Worm (Caenorhabditis elegans): ENCODE data around the gene npr-38.

The npr-38 gene

ce11 chrX:6271718-6272117, 39.8 kb upstream of the npr-38 start, which contains the start of gene lro-1 (continued):
- TF ChIP-seq tbp1 (GFP tag; optimal IDR thresholded peaks at IDR 0.05) = no peak
- no peak for TF ChIP-seq him-1 (tag; optimal IDR thresholded peaks at IDR 0.05)
- no peak for TF ChIP-seq F10E7.11 (tag; optimal IDR thresholded peaks at IDR 0.05)
- TF ChIP-seq F57A8.1 (GFP tag; optimal IDR thresholded peaks at IDR 0.05) = no peak
- TF ChIP-seq let-526 (GFP tag; IDR thresholded peaks at IDR 0.05) = peak; percentile 37; the same call in 1 of the 2 replicates
- TF ChIP-seq C06A6.2 (GFP tag; conservative IDR thresholded peaks at IDR 0.05) = no peak
- TF ChIP-seq cebp-1 (GFP tag; IDR thresholded peaks at IDR 0.05) = no peak
- TF ChIP-seq cebp-1 (tag; optimal IDR thresholded peaks at IDR 0.05) = peak; percentile 75
- no peak for TF ChIP-seq bed-2 (GFP tag; IDR thresholded peaks at IDR 0.05)
- no peak for TF ChIP-seq F33H1.4 (GFP tag; IDR thresholded peaks at IDR 0.05)
- TF ChIP-seq atf-7 (tag; optimal IDR thresholded peaks at IDR 0.05) = peak; percentile 68
- TF ChIP-seq snpc-1.1 (tag; optimal IDR thresholded peaks at IDR 0.05; ENCODE audit: insufficient read depth) = no peak
- no peak for TF ChIP-seq madf-8 (GFP tag; conservative IDR thresholded peaks at IDR 0.05)
- no peak for TF ChIP-seq lsy-27 (tag; optimal IDR thresholded peaks at IDR 0.05; ENCODE audit: borderline replicate concordance, insufficient read depth)
- no peak for TF ChIP-seq nhr-120 (GFP tag; IDR thresholded peaks at IDR 0.05)
- no peak for TF ChIP-seq Y79H2A.3 (GFP tag; conservative IDR thresholded peaks at IDR 0.05)
- TF ChIP-seq unc-62 (GFP tag; optimal IDR thresholded peaks at IDR 0.05) = peak; percentile 57
- TF ChIP-seq tlf-1 (GFP tag; optimal IDR thresholded peaks at IDR 0.05) = peak; percentile 33
- TF ChIP-seq snpc-1.3 (tag; optimal IDR thresholded peaks at IDR 0.05; ENCODE audit: insufficient read depth) = no peak
- no peak for TF ChIP-seq snpc-4 (GFP tag; optimal IDR thresholded peaks at IDR 0.05)
- TF ChIP-seq snpc-4 (tag; optimal IDR thresholded peaks at IDR 0.05) = peak in 1 of 4 experiments; percentile 8
- no peak for TF ChIP-seq ztf-28 (GFP tag; IDR thresholded peaks at IDR 0.05)
- TF ChIP-seq F49E8.2 (tag; optimal IDR thresholded peaks at IDR 0.05; ENCODE audit: insufficient read depth) = no peak
- TF ChIP-seq gei-17 (GFP tag; optimal IDR thresholded peaks at IDR 0.05) = peak; percentile 2
- no peak for TF ChIP-seq sdz-38 (tag; optimal IDR thresholded peaks at IDR 0.05)
- TF ChIP-seq aptf-2 (GFP tag; conservative IDR thresholded peaks at IDR 0.05) = no peak
- peak; percentile 70 for TF ChIP-seq ets-4 (GFP tag; optimal IDR thresholded peaks at IDR 0.05)

DNA sequence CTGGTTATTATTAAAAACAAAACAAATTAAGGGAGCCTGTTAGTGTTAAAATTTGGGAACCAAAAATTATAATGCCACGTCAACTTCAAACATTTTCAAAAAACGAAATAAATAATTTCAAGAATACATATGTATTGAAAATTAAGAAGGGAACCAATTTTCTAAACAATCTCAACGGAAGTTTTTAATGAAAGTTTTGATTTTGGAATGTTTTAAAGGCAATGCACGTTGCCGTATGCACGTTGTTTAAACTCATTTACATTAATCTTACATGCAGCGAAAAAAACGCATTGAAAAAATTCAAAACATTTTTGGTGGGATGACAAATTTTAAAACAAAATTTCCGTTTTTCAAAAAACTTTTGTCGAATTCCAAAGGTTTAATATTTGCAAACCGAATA, 37.7 kb upstream of the npr-38 start:
- TF ChIP-seq repo-1 (tag; optimal IDR thresholded peaks at IDR 0.05) = peak; percentile 21
- TF ChIP-seq Y53G8AR.9 (GFP tag; conservative IDR thresholded peaks at IDR 0.05) = no peak
- no peak for TF ChIP-seq T07F8.4 (tag; optimal IDR thresholded peaks at IDR 0.05)
- 0 out of 2 replicates have a peak, but pooled peaks have one; percentile 12 for TF ChIP-seq nfyb-1 (GFP tag; IDR thresholded peaks at IDR 0.05)
- TF ChIP-seq gei-17 (GFP tag; optimal IDR thresholded peaks at IDR 0.05) = no peak
- no peak for TF ChIP-seq lag-1 (GFP tag; IDR thresholded peaks at IDR 0.05)
- no peak for TF ChIP-seq ekl-4 (GFP tag; IDR thresholded peaks at IDR 0.05)
- no peak for TF ChIP-seq cebp-2 (GFP tag; IDR thresholded peaks at IDR 0.05)
- TF ChIP-seq F23B12.7 (tag; optimal IDR thresholded peaks at IDR 0.05; ENCODE audit: insufficient read depth) = no peak
- no peak for TF ChIP-seq sdz-38 (tag; optimal IDR thresholded peaks at IDR 0.05)

DNA sequence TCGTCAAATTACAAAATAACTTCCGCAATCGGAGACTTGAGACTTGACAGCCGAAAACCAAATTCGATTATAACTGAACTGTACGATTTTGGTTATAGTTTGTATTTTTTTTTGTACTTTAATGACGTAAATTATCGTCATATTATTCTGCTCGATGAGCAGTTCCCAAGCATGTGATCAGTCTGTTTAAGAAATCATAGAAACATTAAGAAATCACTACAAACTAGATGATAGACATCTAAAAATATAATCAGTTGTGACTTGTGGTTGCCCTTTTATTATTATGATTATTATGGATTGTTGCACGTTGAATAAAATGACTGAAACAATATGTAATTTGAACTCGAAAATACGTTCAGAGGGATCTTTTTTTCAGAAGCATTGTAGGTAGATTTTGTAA, 37.2 kb upstream of the npr-38 start:
- TF ChIP-seq dox-1 (GFP tag; IDR thresholded peaks at IDR 0.05) (no peak), F33H1.4 (GFP tag; IDR thresholded peaks at IDR 0.05) (no peak), Y79H2A.3 (GFP tag; conservative IDR thresholded peaks at IDR 0.05) (no peak), nhr-80 (tag; optimal IDR thresholded peaks at IDR 0.05) (peak; percentile 41), unc-130 (GFP tag; optimal IDR thresholded peaks at IDR 0.05) (no peak), unc-62 (GFP tag; optimal IDR thresholded peaks at IDR 0.05) (peak; percentile 43), bed-1 (GFP tag; IDR thresholded peaks at IDR 0.05) (no peak), cebp-1 (GFP tag; IDR thresholded peaks at IDR 0.05) (0 out of 2 replicates have a peak, but pooled peaks have one; percentile 8), cebp-1 (tag; optimal IDR thresholded peaks at IDR 0.05) (no peak), let-607 (tag; optimal IDR thresholded peaks at IDR 0.05) (no peak), atf-7 (tag; optimal IDR thresholded peaks at IDR 0.05) (no peak), sptf-2 (GFP tag; optimal IDR thresholded peaks at IDR 0.05) (no peak), F23B12.7 (tag; optimal IDR thresholded peaks at IDR 0.05; ENCODE audit: insufficient read depth) (no peak), snpc-1.1 (tag; optimal IDR thresholded peaks at IDR 0.05; ENCODE audit: insufficient read depth) (no peak), lin-26 (GFP tag; IDR thresholded peaks at IDR 0.05) (no peak), tbx-9 (tag; optimal IDR thresholded peaks at IDR 0.05; ENCODE audit: borderline replicate concordance) (no peak), attf-6 (GFP tag; IDR thresholded peaks at IDR 0.05) (no peak)

All from whole organism, young adult.